Fruit fly (Drosophila melanogaster) whole organism, pupa: ENCODE data around the gene CG31249.

Source experiments
- CG12605 ChIP-seq: fragments of 200-800 bp; sonication (Bioruptor generic); IDR thresholded peaks from 2 replicates; pipeline ENCODE4 v1.3.6; 2022; ENCODE audit warnings: missing biosample characterization, missing genetic modification characterization
- CG13204 ChIP-seq: fragments of 200-800 bp; sonication (Bioruptor generic); optimal IDR thresholded peaks from 2 replicates; lab custom pipeline; 2018; ENCODE audit warnings: missing biosample characterization, mild to moderate bottlenecking, missing genetic modification characterization, moderate library complexity
- CG17806 ChIP-seq: fragments of 200-800 bp; sonication (Bioruptor generic); optimal IDR thresholded peaks from 2 replicates; lab custom pipeline; 2018; ENCODE audit warnings: missing biosample characterization, mild to moderate bottlenecking, missing genetic modification characterization, moderate library complexity
- CG34367 ChIP-seq: fragments of 200-800 bp; sonication (Bioruptor generic); optimal IDR thresholded peaks from 2 replicates; lab custom pipeline; 2018; ENCODE audit warnings: missing biosample characterization, mild to moderate bottlenecking, missing genetic modification characterization
- CG4496 ChIP-seq: fragments of 200-800 bp; sonication (Bioruptor generic); IDR thresholded peaks from 3 replicates; pipeline ENCODE4 v1.3.6; 2022; ENCODE audit warnings: missing biosample characterization, missing genetic modification characterization
- D1 ChIP-seq: fragments of 200-800 bp; sonication (Bioruptor generic); optimal IDR thresholded peaks from 2 replicates; lab custom pipeline; 2018; ENCODE audit warnings: missing biosample characterization, mild to moderate bottlenecking, missing genetic modification characterization, moderate library complexity
- Pif1A ChIP-seq: fragments of 200-800 bp; sonication (Bioruptor generic); optimal IDR thresholded peaks from 3 replicates; lab custom pipeline; 2016; ENCODE audit warnings: missing biosample characterization, missing genetic modification characterization
- Pif1B ChIP-seq: fragments of 200-800 bp; sonication (Bioruptor generic); optimal IDR thresholded peaks from 3 replicates; lab custom pipeline; 2016; ENCODE audit warnings: missing biosample characterization, missing genetic modification characterization
- gl ChIP-seq: fragments of 200-800 bp; sonication (Bioruptor generic); optimal IDR thresholded peaks from 2 replicates; lab custom pipeline; 2018; ENCODE audit warnings: missing biosample characterization, mild to moderate bottlenecking, missing genetic modification characterization
- rn ChIP-seq: fragments of 200-800 bp; sonication (Bioruptor generic); IDR thresholded peaks from 2 replicates; pipeline ENCODE4 v1.3.6; 2022; ENCODE audit warnings: missing biosample characterization, missing genetic modification characterization

CG31249 gene

dm6 chr3R:17645239-17645638, 41.6 kb downstream of the CG31249 start:
- TF ChIP-seq CG34367 (tag; lab: Kevin White, UChicago) (no peak), CG4496 (GFP tag; lab: Robert Waterston, UW) (peak; percentile 22; the same call in 1 of the 3 replicates)

- TF ChIP-seq CG17806 (no peak), Pif1B (GFP tag; lab: Kevin White, UChicago) (no peak), CG34367 (tag; lab: Kevin White, UChicago) (no peak), CG12605 (GFP tag; lab: Robert Waterston, UW) (no peak), rn (no peak), Pif1A (no peak), CG13204 (GFP tag; lab: Kevin White, UChicago) (no peak), D1 (no peak), gl (tag; lab: Kevin White, UChicago) (no peak)
These were observed 42.9 kb downstream of the CG31249 start for dm6 chr3R:17644019-17644418.
